Worm (Caenorhabditis elegans) whole organism, early embryonic: ENCODE measurements around the gene srd-26.

Experiments used
- B0310.2 ChIP-seq: sonication (generic microtip); optimal IDR thresholded peaks from 2 replicates; lab custom pipeline; 2016; ENCODE audit warnings: mild to moderate bottlenecking, missing genetic modification characterization, missing compliant biosample characterization
- F13C5.2 ChIP-seq: sonication (generic microtip); optimal IDR thresholded peaks from 2 replicates; lab custom pipeline; 2017; ENCODE audit warnings: mild to moderate bottlenecking, missing genetic modification characterization, inconsistent platforms, missing compliant biosample characterization
- aly-1 ChIP-seq: sonication (generic microtip); optimal IDR thresholded peaks from 2 replicates; lab custom pipeline; 2016; ENCODE audit warnings: missing genetic modification characterization, missing compliant biosample characterization
- ama-1 ChIP-seq: fragments of 150-350 bp; optimal IDR thresholded peaks from 2 replicates; lab custom pipeline; 2014
- ceh-13 ChIP-seq: fragments of 200-800 bp; sonication (Bioruptor generic); optimal IDR thresholded peaks from 2 replicates; lab custom pipeline; 2018; ENCODE audit warnings: mild to moderate bottlenecking, missing genetic modification characterization, missing compliant biosample characterization
- ceh-36 ChIP-seq: sonication (generic microtip); optimal IDR thresholded peaks from 2 replicates; lab custom pipeline; 2016; ENCODE audit warnings: missing genetic modification characterization, inconsistent platforms, missing compliant biosample characterization
- ets-7 ChIP-seq: sonication (generic microtip); optimal IDR thresholded peaks from 2 replicates; lab custom pipeline; 2016; ENCODE audit warnings: missing genotype, missing genetic modification characterization, missing compliant biosample characterization
- flt-1 ChIP-seq: fragments of 200-800 bp; sonication (Bioruptor generic); IDR thresholded peaks from 2 replicates; pipeline ENCODE4 v1.3.6; 2022; ENCODE audit warnings: missing genetic modification characterization, missing compliant biosample characterization
- hmbx-1 ChIP-seq: sonication (generic microtip); optimal IDR thresholded peaks from 2 replicates; lab custom pipeline; 2016; ENCODE audit warnings: mild to moderate bottlenecking, missing genetic modification characterization, missing compliant biosample characterization
- hmg-4 ChIP-seq: fragments of 200-800 bp; sonication (Bioruptor generic); optimal IDR thresholded peaks from 2 replicates; lab custom pipeline; 2018; ENCODE audit warnings: mild to moderate bottlenecking, missing genetic modification characterization, missing compliant biosample characterization
- hnd-1 ChIP-seq: sonication (generic microtip); optimal IDR thresholded peaks from 2 replicates; lab custom pipeline; 2016; ENCODE audit warnings: missing genetic modification characterization, missing compliant biosample characterization
- pes-1 ChIP-seq: fragments of 200-800 bp; sonication (Bioruptor generic); IDR thresholded peaks from 2 replicates; pipeline ENCODE4 v1.3.6; 2022; ENCODE audit warnings: missing genetic modification reagents, missing genetic modification characterization, missing compliant biosample characterization
- scrt-1 ChIP-seq: fragments of 200-800 bp; sonication (Bioruptor generic); IDR thresholded peaks from 2 replicates; pipeline ENCODE4 v1.3.6; 2022; ENCODE audit warnings: missing genetic modification characterization, missing compliant biosample characterization
- sea-1 ChIP-seq: fragments of 200-800 bp; sonication (Bioruptor generic); conservative IDR thresholded peaks from 2 replicates; pipeline ENCODE4 v1.3.6; 2022; ENCODE audit warnings: missing genetic modification characterization, missing compliant biosample characterization
- tbx-11 ChIP-seq: fragments of 200-800 bp; sonication (Bioruptor generic); IDR thresholded peaks from 2 replicates; pipeline ENCODE4 v1.3.6; 2022; ENCODE audit warnings: missing genetic modification characterization, missing compliant biosample characterization
- tbx-37 ChIP-seq: fragments of 200-800 bp; sonication (Bioruptor generic); conservative IDR thresholded peaks from 2 replicates; pipeline ENCODE4 v1.3.6; 2022; ENCODE audit warnings: missing genetic modification reagents, missing genetic modification characterization, missing compliant biosample characterization
- tra-4 ChIP-seq: sonication (generic microtip); optimal IDR thresholded peaks from 2 replicates; lab custom pipeline; 2017; ENCODE audit warnings: missing genetic modification characterization, missing compliant biosample characterization

srd-26 gene

ce11 chrV:14153615-14154014 lies 9.2 kb downstream of the srd-26 start:
- TF ChIP-seq ets-7 (tag; lab: Kevin White, UChicago) = no peak
- no peak for TF ChIP-seq tbx-37
- TF ChIP-seq ama-1 (lab: Kevin White, UChicago) = no peak
- no peak for TF ChIP-seq F13C5.2
- no peak for TF ChIP-seq hmg-4 (GFP tag; lab: Kevin White, UChicago)
- no peak for TF ChIP-seq sea-1 (GFP tag; lab: Robert Waterston, UW)
- TF ChIP-seq ceh-36 (tag; lab: Kevin White, UChicago) = no peak
- TF ChIP-seq pes-1 = no peak
- TF ChIP-seq flt-1 = no peak
- TF ChIP-seq tbx-11 (GFP tag; lab: Robert Waterston, UW) = no peak

ce11 chrV:14150966-14151365 lies 11.8 kb downstream of the srd-26 start:
- TF ChIP-seq tra-4 (tag; lab: Kevin White, UChicago) = no peak
- TF ChIP-seq hmg-4 (GFP tag; lab: Kevin White, UChicago) = no peak
- no peak for TF ChIP-seq aly-1 (tag; lab: Kevin White, UChicago)
- no peak for TF ChIP-seq hnd-1 (tag; lab: Kevin White, UChicago)
- TF ChIP-seq ceh-36 (tag; lab: Kevin White, UChicago) = no peak
- no peak for TF ChIP-seq flt-1
- no peak for TF ChIP-seq pes-1
- TF ChIP-seq sea-1 (GFP tag; lab: Robert Waterston, UW) = no peak
- no peak for TF ChIP-seq F13C5.2
- no peak for TF ChIP-seq tbx-37
- no peak for TF ChIP-seq ets-7 (tag; lab: Kevin White, UChicago)
- no peak for TF ChIP-seq tbx-11 (GFP tag; lab: Robert Waterston, UW)
- TF ChIP-seq ceh-13 (GFP tag; lab: Kevin White, UChicago) = no peak
- TF ChIP-seq ama-1 (lab: Kevin White, UChicago) = no peak

ce11 chrV:14149125-14149524 lies 13.7 kb downstream of the srd-26 start:
- TF ChIP-seq hmbx-1 (tag; lab: Kevin White, UChicago) (no peak), ama-1 (lab: Kevin White, UChicago) (no peak), ceh-13 (GFP tag; lab: Kevin White, UChicago) (no peak), tbx-37 (no peak), sea-1 (GFP tag; lab: Robert Waterston, UW) (no peak), flt-1 (no peak), pes-1 (no peak), scrt-1 (GFP tag; lab: Robert Waterston, UW) (no peak), hnd-1 (tag; lab: Kevin White, UChicago) (no peak), hmg-4 (GFP tag; lab: Kevin White, UChicago) (no peak), ets-7 (tag; lab: Kevin White, UChicago) (no peak), F13C5.2 (no peak)

ce11 chrV:14147114-14147513 lies 15.7 kb downstream of the srd-26 start:
- no peak for TF ChIP-seq tra-4 (tag; lab: Kevin White, UChicago)

ce11 chrV:14146199-14146598 lies 16.6 kb downstream of the srd-26 start, which contains the start of gene acs-10:
Gene acs-10 (plus strand): TSS chrV:14146499.
- no peak for TF ChIP-seq ceh-36 (tag; lab: Kevin White, UChicago)
- no peak for TF ChIP-seq ama-1 (lab: Kevin White, UChicago)
- no peak for TF ChIP-seq tbx-37
- TF ChIP-seq hmbx-1 (tag; lab: Kevin White, UChicago) = no peak

- TF ChIP-seq scrt-1 (GFP tag; lab: Robert Waterston, UW) = no peak
Measured at ce11 chrV:14145267-14145666, 17.5 kb downstream of the srd-26 start, which contains the start of gene par-1. Gene par-1 (minus strand): TSS chrV:14145367.

ce11 chrV:14143634-14144033 lies 19.2 kb downstream of the srd-26 start:
- TF ChIP-seq flt-1 (no peak), ceh-36 (tag; lab: Kevin White, UChicago) (no peak), sea-1 (GFP tag; lab: Robert Waterston, UW) (no peak), hmg-4 (GFP tag; lab: Kevin White, UChicago) (no peak)

ce11 chrV:14141846-14142245 lies 21.0 kb downstream of the srd-26 start:
- no peak for TF ChIP-seq ceh-13 (GFP tag; lab: Kevin White, UChicago)
- no peak for TF ChIP-seq tra-4 (tag; lab: Kevin White, UChicago)
- TF ChIP-seq ama-1 (lab: Kevin White, UChicago) = no peak
- TF ChIP-seq ceh-36 (tag; lab: Kevin White, UChicago) = no peak
- no peak for TF ChIP-seq F13C5.2
- TF ChIP-seq hmg-4 (GFP tag; lab: Kevin White, UChicago) = no peak
- TF ChIP-seq B0310.2 (tag; lab: Kevin White, UChicago) = no peak
- no peak for TF ChIP-seq flt-1
- no peak for TF ChIP-seq tbx-37
- no peak for TF ChIP-seq hnd-1 (tag; lab: Kevin White, UChicago)
- TF ChIP-seq pes-1 = no peak
- TF ChIP-seq tbx-11 (GFP tag; lab: Robert Waterston, UW) = no peak

ce11 chrV:14140733-14141132 lies 22.1 kb downstream of the srd-26 start:
- TF ChIP-seq hmbx-1 (tag; lab: Kevin White, UChicago) = no peak
